Fruit fly (Drosophila melanogaster) whole organism, embryonic: ENCODE results near the gene CG10602.

Source experiments
- BEAF-32 ChIP-seq: fragments of 200-800 bp; sonication (Bioruptor generic); optimal IDR thresholded peaks from 3 replicates; lab custom pipeline; 2017; ENCODE audit warnings: missing biosample characterization, missing genetic modification characterization, mild to moderate bottlenecking, moderate library complexity, missing genetic modification reagents
- CG1024 ChIP-seq: fragments of 200-800 bp; sonication (Bioruptor generic); IDR thresholded peaks from 2 replicates; pipeline ENCODE4 v1.3.6; 2022; ENCODE audit warnings: missing biosample characterization, missing genetic modification characterization
- CG10462 ChIP-seq: fragments of 200-800 bp; sonication (Bioruptor generic); optimal IDR thresholded peaks from 2 replicates; lab custom pipeline; 2016; ENCODE audit warnings: missing biosample characterization, missing genetic modification characterization
- CG11085 ChIP-seq: fragments of 200-800 bp; sonication (Bioruptor generic); IDR thresholded peaks from 2 replicates; pipeline ENCODE4 v1.3.6; 2022; ENCODE audit warnings: missing biosample characterization, missing genetic modification characterization
- CG11398 ChIP-seq: fragments of 200-800 bp; sonication (Bioruptor generic); optimal IDR thresholded peaks from 2 replicates; lab custom pipeline; 2016; ENCODE audit warnings: missing biosample characterization, missing genetic modification characterization
- CG13123 ChIP-seq: fragments of 200-800 bp; sonication (Bioruptor generic); optimal IDR thresholded peaks from 2 replicates; lab custom pipeline; 2016; ENCODE audit warnings: missing biosample characterization, missing genetic modification characterization
- CG14710 ChIP-seq: fragments of 200-800 bp; sonication (Bioruptor generic); optimal IDR thresholded peaks from 3 replicates; lab custom pipeline; 2019; ENCODE audit warnings: missing biosample characterization, mild to moderate bottlenecking, missing genetic modification characterization, moderate library complexity
- CG15479 ChIP-seq: fragments of 200-800 bp; sonication (Bioruptor generic); optimal IDR thresholded peaks from 3 replicates; lab custom pipeline; 2019; ENCODE audit warnings: missing biosample characterization, mild to moderate bottlenecking, missing genetic modification characterization, moderate library complexity
- CG17361 ChIP-seq: fragments of 200-800 bp; sonication (Bioruptor generic); IDR thresholded peaks from 3 replicates; pipeline ENCODE4 v1.3.6; 2022; ENCODE audit warnings: missing biosample characterization, missing genetic modification characterization
- CG18764 ChIP-seq: fragments of 200-800 bp; sonication (Bioruptor generic); optimal IDR thresholded peaks from 3 replicates; lab custom pipeline; 2016; ENCODE audit warnings: missing biosample characterization, missing genetic modification characterization
- CG30020 ChIP-seq: fragments of 200-800 bp; optimal IDR thresholded peaks from 2 replicates; lab custom pipeline; 2019; ENCODE audit warnings: missing biosample characterization, mild to moderate bottlenecking, missing genetic modification characterization, moderate library complexity
- CG30431 ChIP-seq: fragments of 200-800 bp; sonication (Bioruptor generic); optimal IDR thresholded peaks from 2 replicates; lab custom pipeline; 2017; ENCODE audit warnings: missing biosample characterization, missing genetic modification characterization
- CG3847 ChIP-seq: fragments of 200-800 bp; sonication (Bioruptor generic); IDR thresholded peaks from 2 replicates; pipeline ENCODE4 v1.3.6; 2022; ENCODE audit warnings: missing biosample characterization, missing genetic modification characterization
- CG42726 ChIP-seq: fragments of 200-800 bp; sonication (Bioruptor generic); IDR thresholded peaks from 2 replicates; pipeline ENCODE4 v1.3.6; 2022; ENCODE audit warnings: missing biosample characterization, missing genetic modification characterization; ENCODE audit not compliant: partially characterized antibody
- CG6175 ChIP-seq: fragments of 200-800 bp; sonication (Bioruptor generic); IDR thresholded peaks from 3 replicates; pipeline ENCODE4 v1.3.6; 2022; ENCODE audit warnings: missing biosample characterization, missing genetic modification characterization
- CG6272 ChIP-seq: fragments of 200-800 bp; sonication (Bioruptor generic); IDR thresholded peaks from 2 replicates; pipeline ENCODE4 v1.3.6; 2022; ENCODE audit warnings: missing biosample characterization, missing genetic modification characterization
- CG8924 ChIP-seq: fragments of 200-800 bp; optimal IDR thresholded peaks from 3 replicates; lab custom pipeline; 2019; ENCODE audit warnings: missing biosample characterization, mild to moderate bottlenecking, missing genetic modification characterization, moderate library complexity
- CG8944 ChIP-seq: fragments of 200-800 bp; sonication (Bioruptor generic); optimal IDR thresholded peaks from 3 replicates; lab custom pipeline; 2016; ENCODE audit warnings: missing biosample characterization, missing genetic modification characterization
- CG9215 ChIP-seq: fragments of 200-800 bp; sonication (Bioruptor generic); IDR thresholded peaks from 2 replicates; pipeline ENCODE4 v1.3.6; 2022; ENCODE audit warnings: missing biosample characterization, missing genetic modification characterization
- CoRest ChIP-seq: fragments of 200-800 bp; sonication (Bioruptor generic); optimal IDR thresholded peaks from 3 replicates; lab custom pipeline; 2018; ENCODE audit warnings: missing biosample characterization, mild to moderate bottlenecking, missing genetic modification characterization, moderate library complexity
- D19B ChIP-seq: fragments of 200-800 bp; sonication (Bioruptor generic); optimal IDR thresholded peaks from 2 replicates; lab custom pipeline; 2017; ENCODE audit warnings: missing biosample characterization, mild to moderate bottlenecking, missing genetic modification characterization
- Dll ChIP-seq: fragments of 200-800 bp; sonication (Bioruptor generic); IDR thresholded peaks from 4 replicates; pipeline ENCODE4 v1.3.6; 2022; ENCODE audit warnings: missing biosample characterization, missing genetic modification characterization; ENCODE audit not compliant: partially characterized antibody
- Dp ChIP-seq: fragments of 200-800 bp; sonication (Bioruptor generic); optimal IDR thresholded peaks from 2 replicates; lab custom pipeline; 2018; ENCODE audit warnings: missing biosample characterization, mild to moderate bottlenecking, missing genetic modification characterization, moderate library complexity
- ERR ChIP-seq: fragments of 200-800 bp; sonication (Bioruptor generic); optimal IDR thresholded peaks from 2 replicates; lab custom pipeline; 2016; ENCODE audit warnings: missing biosample characterization, missing genetic modification characterization
- Gug ChIP-seq: fragments of 200-800 bp; sonication (Bioruptor generic); IDR thresholded peaks from 4 replicates; pipeline ENCODE4 v1.3.6; 2022; ENCODE audit warnings: missing biosample characterization, missing genetic modification characterization
- H15 ChIP-seq: fragments of 200-800 bp; sonication (Bioruptor generic); IDR thresholded peaks from 3 replicates; pipeline ENCODE4 v1.3.6; 2022; ENCODE audit warnings: missing biosample characterization, missing genetic modification characterization
- HLH3B ChIP-seq: fragments of 200-800 bp; sonication (Bioruptor generic); IDR thresholded peaks from 2 replicates; pipeline ENCODE4 v1.3.6; 2022; ENCODE audit warnings: missing biosample characterization, missing genetic modification characterization
- Hsf ChIP-seq: fragments of 200-800 bp; sonication (Bioruptor generic); optimal IDR thresholded peaks from 3 replicates; lab custom pipeline; 2016; ENCODE audit warnings: missing biosample characterization, missing genetic modification characterization
- Med ChIP-seq: fragments of 200-800 bp; sonication (Bioruptor generic); peaks from one replicate; lab custom pipeline; 2016; ENCODE audit warnings: missing biosample characterization, missing genetic modification characterization, mild to moderate bottlenecking, inconsistent platforms, moderate library complexity
- Neu2 ChIP-seq: fragments of 200-800 bp; sonication (Bioruptor generic); optimal IDR thresholded peaks from 3 replicates; lab custom pipeline; 2016; ENCODE audit warnings: missing biosample characterization, missing genetic modification characterization, borderline replicate concordance
- Nf-YB ChIP-seq: fragments of 200-800 bp; sonication (Bioruptor generic); optimal IDR thresholded peaks from 3 replicates; lab custom pipeline; 2019; ENCODE audit warnings: missing biosample characterization, mild to moderate bottlenecking, missing genetic modification characterization, moderate library complexity
- Sry-β ChIP-seq: fragments of 200-800 bp; sonication (Bioruptor generic); optimal IDR thresholded peaks from 2 replicates; lab custom pipeline; 2018; ENCODE audit warnings: missing biosample characterization, mild to moderate bottlenecking, missing genetic modification characterization, moderate library complexity
- Tbp ChIP-seq: fragments of >200 bp; optimal IDR thresholded peaks from 2 replicates; lab custom pipeline; 2018; ENCODE audit warnings: missing biosample characterization, missing genetic modification characterization
- bab2 ChIP-seq: fragments of 200-800 bp; sonication (Bioruptor generic); optimal IDR thresholded peaks from 2 replicates; lab custom pipeline; 2016; ENCODE audit warnings: missing biosample characterization, missing genetic modification characterization
- bigmax ChIP-seq: fragments of 200-800 bp; sonication (Bioruptor generic); optimal IDR thresholded peaks from 2 replicates; lab custom pipeline; 2018; ENCODE audit warnings: missing biosample characterization, mild to moderate bottlenecking, missing genetic modification characterization
- bsh ChIP-seq, 2 experiments: fragments of 200-800 bp; sonication (Bioruptor generic); optimal IDR thresholded peaks; 2 replicates each; lab custom pipeline; 2017 to 2018; ENCODE audit warnings: mild to moderate bottlenecking in 2 of 2, missing biosample characterization in 2 of 2, missing genetic modification characterization in 2 of 2, moderate library complexity in 1 of 2
- chinmo ChIP-seq: fragments of 200-800 bp; sonication (Bioruptor generic); IDR thresholded peaks from 4 replicates; pipeline ENCODE4 v1.3.6; 2022; ENCODE audit warnings: missing biosample characterization, missing genetic modification characterization; ENCODE audit not compliant: partially characterized antibody
- cwo ChIP-seq: fragments of 200-800 bp; sonication (Bioruptor generic); optimal IDR thresholded peaks from 3 replicates; lab custom pipeline; 2017; ENCODE audit warnings: missing biosample characterization, missing genetic modification characterization, mild to moderate bottlenecking, moderate library complexity, missing genetic modification reagents
- disco-r ChIP-seq: fragments of 200-800 bp; sonication (Bioruptor generic); optimal IDR thresholded peaks from 2 replicates; lab custom pipeline; 2016; ENCODE audit warnings: missing biosample characterization, missing genetic modification characterization
- dmrt99B ChIP-seq: fragments of 200-800 bp; sonication (Bioruptor generic); optimal IDR thresholded peaks from 2 replicates; lab custom pipeline; 2018; ENCODE audit warnings: missing biosample characterization, mild to moderate bottlenecking, missing genetic modification characterization, moderate library complexity
- gcm2 ChIP-seq: fragments of 200-800 bp; sonication (Bioruptor generic); optimal IDR thresholded peaks from 2 replicates; lab custom pipeline; 2016; ENCODE audit warnings: missing biosample characterization, missing genetic modification characterization
- grau ChIP-seq: fragments of 200-800 bp; optimal IDR thresholded peaks from 3 replicates; lab custom pipeline; 2019; ENCODE audit warnings: missing biosample characterization, mild to moderate bottlenecking, missing genetic modification characterization, moderate library complexity
- h ChIP-seq: fragments of >200 bp; optimal IDR thresholded peaks from 2 replicates; lab custom pipeline; 2017
- ind ChIP-seq: fragments of 200-800 bp; sonication (Bioruptor generic); optimal IDR thresholded peaks from 3 replicates; lab custom pipeline; 2016; ENCODE audit warnings: missing biosample characterization, missing genetic modification characterization
- ken ChIP-seq: fragments of 200-800 bp; sonication (Bioruptor generic); IDR thresholded peaks from 3 replicates; pipeline ENCODE4 v1.3.6; 2022; ENCODE audit warnings: missing biosample characterization, missing genetic modification characterization
- org-1 ChIP-seq: fragments of 200-800 bp; sonication (Bioruptor generic); optimal IDR thresholded peaks from 2 replicates; lab custom pipeline; 2017; ENCODE audit warnings: missing biosample characterization, missing genetic modification characterization
- pfk ChIP-seq: fragments of 200-800 bp; sonication (Bioruptor generic); optimal IDR thresholded peaks from 2 replicates; lab custom pipeline; 2018; ENCODE audit warnings: missing biosample characterization, mild to moderate bottlenecking, missing genetic modification characterization, moderate library complexity
- sima ChIP-seq: fragments of 200-800 bp; sonication (Bioruptor generic); optimal IDR thresholded peaks from 2 replicates; lab custom pipeline; 2016; ENCODE audit warnings: missing biosample characterization, missing genetic modification characterization
- slbo ChIP-seq: fragments of 200-800 bp; sonication (Bioruptor generic); IDR thresholded peaks from 2 replicates; pipeline ENCODE4 v1.3.6; 2022; ENCODE audit warnings: missing biosample characterization, missing genetic modification characterization
- sr ChIP-seq: fragments of 200-800 bp; sonication (Bioruptor generic); IDR thresholded peaks from 3 replicates; pipeline ENCODE4 v1.3.6; 2022; ENCODE audit warnings: missing biosample characterization, missing genetic modification characterization
- wdn ChIP-seq: fragments of 200-800 bp; sonication (Bioruptor generic); IDR thresholded peaks from 2 replicates; pipeline ENCODE4 v1.3.6; 2022; ENCODE audit warnings: missing biosample characterization, missing genetic modification characterization
- zen ChIP-seq: fragments of 200-800 bp; sonication (Bioruptor generic); optimal IDR thresholded peaks from 3 replicates; lab custom pipeline; 2018; ENCODE audit warnings: missing biosample characterization, mild to moderate bottlenecking, missing genetic modification characterization, moderate library complexity

Gene CG10602

dm6 chr2L:18822805-18823204, 36.2 kb downstream of the CG10602 start (continued):
- TF ChIP-seq CoRest (tag; lab: Kevin White, UChicago) (peak; percentile 18), CG6175 (GFP tag; lab: Robert Waterston, UW) (no peak), CG30431 (GFP tag; lab: Kevin White, UChicago) (no peak), CG8924 (tag; lab: Kevin White, UChicago) (peak; percentile 8), org-1 (GFP tag; lab: Kevin White, UChicago) (no peak), bab2 (GFP tag; lab: Kevin White, UChicago) (peak; percentile 60), chinmo (no peak), CG42726 (GFP tag; lab: Robert Waterston, UW) (no peak), Gug (GFP tag; lab: Robert Waterston, UW) (no peak), grau (tag; lab: Kevin White, UChicago) (no peak), CG13123 (GFP tag; lab: Kevin White, UChicago) (peak; percentile 19), CG30020 (tag; lab: Kevin White, UChicago) (no peak), Hsf (GFP tag; lab: Kevin White, UChicago) (no peak), cwo (GFP tag; lab: Kevin White, UChicago) (peak; percentile 81), ERR (GFP tag; lab: Kevin White, UChicago) (no peak), pfk (GFP tag; lab: Kevin White, UChicago) (peak; percentile 54), slbo (GFP tag; lab: Robert Waterston, UW) (no peak), h (lab: Kevin White, UChicago) (no peak), CG17361 (peak; percentile 42; the same call in 2 of the 3 replicates), dmrt99B (tag; lab: Kevin White, UChicago) (peak; percentile 26), CG6272 (GFP tag; lab: Robert Waterston, UW) (no peak), D19B (GFP tag; lab: Kevin White, UChicago) (no peak), Nf-YB (GFP tag; lab: Kevin White, UChicago) (no peak), zen (tag; lab: Kevin White, UChicago) (no peak), sr (no peak), CG18764 (GFP tag; lab: Kevin White, UChicago) (peak; percentile 56), CG3847 (GFP tag; lab: Robert Waterston, UW) (no peak), H15 (GFP tag; lab: Robert Waterston, UW) (0 out of 3 replicates have a peak, but pooled peaks have one; percentile 26), Sry-β (no peak), Dp (no peak), Med (GFP tag; lab: Kevin White, UChicago) (peak; percentile 86), Neu2 (GFP tag; lab: Kevin White, UChicago) (no peak), CG9215 (GFP tag; lab: Robert Waterston, UW) (no peak), CG1024 (GFP tag; lab: Robert Waterston, UW) (peak; percentile 62; the same call in 1 of the 2 replicates), CG11398 (GFP tag; lab: Kevin White, UChicago) (peak; percentile 18), ken (GFP tag; lab: Robert Waterston, UW) (no peak), CG11085 (GFP tag; lab: Robert Waterston, UW) (no peak), HLH3B (GFP tag; lab: Robert Waterston, UW) (peak; percentile 21; the same call in 1 of the 2 replicates), bsh (GFP tag; optimal IDR thresholded peaks at IDR 0.05; lab: Kevin White, UChicago) (peak in 1 of 2 experiments; percentile 79), CG10462 (GFP tag; lab: Kevin White, UChicago) (no peak), gcm2 (GFP tag; lab: Kevin White, UChicago) (no peak), CG8944 (GFP tag; lab: Kevin White, UChicago) (peak; percentile 17), bigmax (GFP tag; lab: Kevin White, UChicago) (no peak), ind (GFP tag; lab: Kevin White, UChicago) (no peak), disco-r (no peak), BEAF-32 (GFP tag; lab: Kevin White, UChicago) (no peak), Dll (no peak), sima (GFP tag; lab: Kevin White, UChicago) (no peak), CG15479 (GFP tag; lab: Kevin White, UChicago) (no peak), wdn (GFP tag; lab: Robert Waterston, UW) (no peak), Tbp (no peak), CG14710 (peak; percentile 36)
